Worm (Caenorhabditis elegans) whole organism, L3 larva: ENCODE data around the gene T22G5.1.
A peak's percentile ranks its signal among the peaks of the same experiment; 100 is the strongest.

ENCODE experiments used
- ama-1 ChIP-seq: fragments of 150-350 bp; optimal IDR thresholded peaks from 2 replicates; lab custom pipeline; 2018
- elt-1 ChIP-seq: fragments of 150-350 bp; optimal IDR thresholded peaks from 2 replicates; lab custom pipeline; 2014; ENCODE audit warnings: missing biosample characterization, missing genetic modification characterization
- lin-15B ChIP-seq: fragments of 150-350 bp; optimal IDR thresholded peaks from 2 replicates; lab custom pipeline; 2014; ENCODE audit warnings: missing biosample characterization, missing genetic modification characterization
- mml-1 ChIP-seq: fragments of 150-350 bp; sonication (generic microtip); optimal IDR thresholded peaks from 3 replicates; lab custom pipeline; 2014; ENCODE audit warnings: missing biosample characterization, missing genetic modification characterization
- nhr-11 ChIP-seq: fragments of 150-350 bp; optimal IDR thresholded peaks from 2 replicates; lab custom pipeline; 2014; ENCODE audit warnings: missing biosample characterization, missing genetic modification characterization
- nhr-237 ChIP-seq: fragments of 150-350 bp; optimal IDR thresholded peaks from 2 replicates; lab custom pipeline; 2014; ENCODE audit warnings: missing biosample characterization, missing genetic modification characterization
- pqm-1 ChIP-seq: fragments of 150-350 bp; optimal IDR thresholded peaks from 2 replicates; lab custom pipeline; 2017; ENCODE audit warnings: missing biosample characterization, missing genetic modification characterization, inconsistent platforms
- skn-1 ChIP-seq: fragments of 150-350 bp; optimal IDR thresholded peaks from 2 replicates; lab custom pipeline; 2014; ENCODE audit warnings: missing biosample characterization, missing genetic modification characterization
- snpc-4 ChIP-seq: fragments of 150-350 bp; optimal IDR thresholded peaks from 2 replicates; lab custom pipeline; 2014; ENCODE audit warnings: missing biosample characterization, missing genetic modification characterization
- unc-39 ChIP-seq: sonication (generic microtip); optimal IDR thresholded peaks from 4 replicates; lab custom pipeline; 2017; ENCODE audit warnings: missing biosample characterization, missing genetic modification characterization
- unc-62 ChIP-seq: fragments of 150-350 bp; sonication (generic microtip); optimal IDR thresholded peaks from 4 replicates; lab custom pipeline; 2014; ENCODE audit warnings: missing biosample characterization, missing genetic modification reagents, missing genetic modification characterization
- ztf-11 ChIP-seq: fragments of 150-350 bp; optimal IDR thresholded peaks from 2 replicates; lab custom pipeline; 2014; ENCODE audit warnings: missing biosample characterization, missing genetic modification characterization

DNA sequence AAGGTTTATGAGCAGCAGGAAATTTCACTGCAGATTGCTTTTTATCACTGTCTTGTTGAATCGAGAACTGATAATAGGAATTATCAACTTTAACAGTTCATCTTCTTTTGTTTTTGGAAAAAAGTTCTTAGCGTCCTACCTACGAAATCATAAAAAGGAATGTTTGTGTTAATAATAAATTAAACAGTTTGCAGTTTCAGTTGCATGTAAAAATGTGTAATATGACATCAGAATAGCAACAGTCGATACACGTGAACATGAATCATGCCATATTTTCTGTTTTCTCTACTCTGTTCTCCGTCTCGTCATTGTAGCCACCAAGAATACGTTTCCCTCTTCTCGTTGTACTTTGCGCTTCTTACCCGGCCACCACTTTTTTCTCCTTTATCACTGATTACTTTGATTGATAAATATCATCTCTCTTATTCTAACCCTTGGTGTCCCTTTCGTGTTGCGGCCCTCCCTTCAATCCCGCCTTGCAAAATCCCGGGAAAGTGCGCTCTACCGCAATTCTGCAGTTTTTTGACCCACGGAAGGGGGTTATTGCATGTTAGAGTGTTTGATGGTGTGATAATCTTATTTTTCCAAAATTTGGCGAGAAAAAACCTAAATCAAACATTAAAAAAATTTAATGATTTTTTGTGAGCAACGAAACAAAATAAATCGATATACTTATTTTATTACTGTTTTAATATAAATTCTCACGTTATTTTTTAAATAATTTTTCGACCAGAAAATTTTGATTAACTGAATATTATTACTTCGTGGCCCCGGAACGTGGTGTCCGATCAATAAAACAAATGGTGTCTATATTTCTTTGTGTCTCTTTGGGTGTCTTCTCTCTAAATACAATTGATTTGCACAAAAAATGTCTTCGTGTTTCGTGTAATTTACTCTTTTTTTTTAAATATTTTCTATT, 16.1 kb downstream of the T22G5.1 start, which contains the start of gene sptl-3:
- TF ChIP-seq unc-62 (no peak), skn-1 (tag; lab: Kevin White, UChicago) (no peak), nhr-11 (tag; lab: Kevin White, UChicago) (no peak), snpc-4 (tag; lab: Kevin White, UChicago) (no peak), ama-1 (lab: Kevin White, UChicago) (no peak), ztf-11 (tag; lab: Kevin White, UChicago) (no peak), mml-1 (tag; lab: Kevin White, UChicago) (no peak), unc-39 (tag; lab: Kevin White, UChicago) (no peak), pqm-1 (tag; lab: Kevin White, UChicago) (peak; percentile 18), nhr-237 (tag; lab: Kevin White, UChicago) (no peak), lin-15B (peak; percentile 54), elt-1 (tag; lab: Kevin White, UChicago) (no peak)
